Fruit fly (Drosophila melanogaster): ENCODE results near the gene Vps53.

Gene Vps53

dm6 chr2L:4363707-4364270, 22.1 kb downstream of the Vps53 start:
- TF ChIP-seq CTCF (optimal IDR thresholded peaks at IDR 0.05) (no peak), CG8478 (optimal IDR thresholded peaks at IDR 0.05) (no peak)

DNA sequence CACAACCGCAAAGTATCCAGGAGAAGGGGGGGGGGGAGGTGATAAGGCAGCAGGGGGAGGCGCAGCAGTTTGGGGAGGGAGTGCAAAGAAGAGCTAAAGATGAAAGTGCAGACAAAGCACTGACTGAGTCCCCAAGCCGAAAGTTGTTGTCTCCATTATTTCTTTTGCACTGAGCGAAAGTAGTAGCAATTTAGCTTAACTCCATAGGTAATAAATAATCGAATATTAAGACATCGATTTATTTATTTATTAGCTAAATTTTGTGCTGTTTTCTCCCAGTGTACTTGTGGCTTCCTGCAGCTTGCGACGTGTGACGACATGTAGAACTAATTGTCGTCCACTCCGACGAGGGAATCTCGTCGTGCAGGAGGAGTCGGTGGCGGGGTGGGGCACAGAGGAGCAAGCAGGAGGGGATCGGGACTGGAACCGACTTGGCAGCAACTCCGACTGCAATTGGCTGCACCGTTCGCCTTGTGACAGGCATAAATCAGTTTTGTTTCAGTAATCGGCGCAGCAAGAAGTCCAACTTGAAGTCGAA, 24.4 kb downstream of the Vps53 start, which contains the start of gene Traf4:
TSS of gene Traf4 (plus strand) at position 488 of the 538 bp plus-strand sequence.
- no peak for TF ChIP-seq CTCF (optimal IDR thresholded peaks at IDR 0.05)
- TF ChIP-seq CG8478 (optimal IDR thresholded peaks at IDR 0.05): no peak

- TF ChIP-seq CTCF (optimal IDR thresholded peaks at IDR 0.05) (no peak), CG8478 (optimal IDR thresholded peaks at IDR 0.05) (no peak)
Measured at dm6 chr2L:4360882-4361281, 25.0 kb downstream of the Vps53 start.

DNA sequence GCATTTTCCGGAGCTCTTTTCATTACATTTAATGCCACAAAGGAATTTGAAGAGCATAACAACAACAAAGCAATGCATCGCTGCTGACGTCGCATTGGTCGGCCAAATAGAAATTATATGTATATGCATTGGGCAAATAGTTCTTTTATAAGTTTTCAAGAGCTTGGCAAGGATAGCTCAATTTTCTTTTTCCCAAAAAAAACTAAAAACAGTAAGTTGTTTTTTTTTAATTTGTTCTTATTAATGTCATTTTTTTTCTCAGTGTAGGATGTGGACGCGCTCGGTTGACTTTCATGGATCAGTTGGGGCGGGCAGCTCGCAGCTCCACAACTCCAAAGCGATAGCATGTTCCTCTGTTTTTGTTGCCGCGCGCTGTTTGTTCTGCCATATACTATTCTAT, 26.7 kb downstream of the Vps53 start:
- TF ChIP-seq CG8478 (optimal IDR thresholded peaks at IDR 0.05): no peak
- no peak for TF ChIP-seq CTCF (optimal IDR thresholded peaks at IDR 0.05)

- no peak for TF ChIP-seq CTCF (optimal IDR thresholded peaks at IDR 0.05)
- TF ChIP-seq CG8478 (optimal IDR thresholded peaks at IDR 0.05): no peak
Measured at dm6 chr2L:4355066-4355465, 30.8 kb downstream of the Vps53 start.

DNA sequence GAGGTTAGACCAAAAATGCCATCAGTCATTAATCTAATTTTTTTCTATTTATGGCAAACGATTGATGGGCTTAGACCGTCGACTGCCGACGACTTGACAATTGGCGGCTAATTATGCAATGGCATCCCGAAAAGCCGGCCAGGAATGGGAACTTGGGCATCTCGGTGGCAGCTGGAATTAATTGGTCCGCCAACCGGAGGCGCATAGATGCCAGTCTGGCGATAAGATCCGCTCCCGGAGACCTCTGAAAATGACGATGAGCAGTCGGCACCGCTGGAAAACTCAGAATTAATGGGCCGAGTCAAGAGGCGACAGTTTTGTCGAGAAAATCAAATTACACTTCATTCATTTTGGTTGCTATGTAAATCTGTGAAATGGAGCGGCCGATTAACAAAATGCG, 33.2 kb downstream of the Vps53 start, which contains the start of gene CG15429:
TSS of gene CG15429 (plus strand) at position 301 of the 400 bp plus-strand sequence.
- TF ChIP-seq CTCF (optimal IDR thresholded peaks at IDR 0.05) (no peak), CG8478 (optimal IDR thresholded peaks at IDR 0.05) (no peak)

DNA sequence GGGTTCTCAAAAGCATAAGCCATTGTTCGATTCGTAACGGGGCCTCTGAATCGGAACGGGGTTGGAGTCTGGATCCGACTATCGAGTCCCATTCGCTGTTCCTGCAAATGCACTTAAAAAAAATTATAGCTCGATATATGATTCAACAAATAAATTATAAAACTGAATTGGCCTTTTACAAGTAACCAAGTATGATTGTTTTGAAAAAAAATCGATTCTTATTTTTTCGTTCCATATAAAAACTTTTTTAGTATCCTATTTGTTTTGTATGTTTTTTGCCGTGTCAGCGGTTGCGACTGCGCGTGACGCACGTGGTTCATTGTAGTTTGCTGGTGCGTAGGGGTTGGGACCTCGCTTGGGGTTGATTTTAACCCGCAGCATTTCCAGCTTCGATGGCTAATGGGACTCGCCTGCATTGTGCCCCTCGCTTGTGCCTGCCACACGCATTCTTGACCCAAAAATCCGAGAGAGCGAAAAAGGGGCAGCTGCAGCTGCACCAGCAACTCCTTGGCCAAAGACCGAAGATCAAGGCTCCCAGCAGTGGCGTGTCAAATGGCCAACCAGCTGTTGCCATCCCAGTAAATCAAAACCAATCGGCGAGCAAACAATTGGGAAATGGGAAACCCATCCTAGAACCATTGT, 35.1 kb downstream of the Vps53 start:
- TF ChIP-seq CTCF (optimal IDR thresholded peaks at IDR 0.05) (no peak), CG8478 (optimal IDR thresholded peaks at IDR 0.05) (no peak)

- TF ChIP-seq CG8478 (optimal IDR thresholded peaks at IDR 0.05) (no peak), CTCF (optimal IDR thresholded peaks at IDR 0.05) (no peak)
Measured at dm6 chr2L:4349677-4350076, 36.2 kb downstream of the Vps53 start.

dm6 chr2L:4348545-4348944, 37.3 kb downstream of the Vps53 start:
- no peak for TF ChIP-seq CG8478 (optimal IDR thresholded peaks at IDR 0.05)
- TF ChIP-seq CTCF (optimal IDR thresholded peaks at IDR 0.05): no peak

DNA sequence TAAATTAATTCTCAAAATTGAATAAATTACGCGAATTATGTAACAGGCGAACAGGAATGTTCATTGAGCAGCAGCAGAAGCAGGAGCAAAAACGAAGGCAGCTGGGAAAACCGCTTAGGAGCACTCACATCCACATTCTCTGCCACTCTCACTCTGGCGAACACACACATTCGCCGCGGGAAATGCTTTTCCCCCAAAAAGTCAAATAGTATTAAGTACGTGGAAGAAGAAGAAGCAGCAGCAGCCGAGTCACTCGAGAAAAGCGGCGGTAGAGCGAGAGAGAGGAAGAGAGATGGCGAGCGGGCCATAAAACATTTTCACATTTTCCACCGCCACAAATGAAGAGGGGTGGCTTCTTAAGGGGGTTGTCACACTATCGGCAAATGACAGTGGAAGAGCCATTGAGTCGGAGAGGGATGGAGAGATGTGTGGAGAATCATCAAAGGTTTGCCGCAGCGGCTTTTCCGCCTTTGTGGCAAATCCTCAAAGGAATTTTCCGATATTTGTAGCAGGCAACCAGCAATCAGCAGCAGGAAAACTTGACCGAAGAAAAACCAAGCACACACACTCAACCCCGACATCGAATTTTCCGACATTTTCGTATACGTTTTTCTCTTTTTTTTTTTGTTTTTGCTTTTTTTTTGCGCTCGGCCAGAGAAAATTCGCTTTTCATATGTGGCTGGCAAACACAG, 39.1 kb downstream of the Vps53 start:
- TF ChIP-seq CG8478 (optimal IDR thresholded peaks at IDR 0.05) (no peak), CTCF (optimal IDR thresholded peaks at IDR 0.05) (no peak)

dm6 chr2L:4345569-4346131, 40.2 kb downstream of the Vps53 start:
- TF ChIP-seq CG8478 (optimal IDR thresholded peaks at IDR 0.05): no peak
- peak; percentile 87 to 95 for TF ChIP-seq CTCF (optimal IDR thresholded peaks at IDR 0.05)

dm6 chr2L:4339780-4340694, 45.8 kb downstream of the Vps53 start:
- TF ChIP-seq CTCF (optimal IDR thresholded peaks at IDR 0.05) (no peak), CG8478 (optimal IDR thresholded peaks at IDR 0.05) (no peak)

DNA sequence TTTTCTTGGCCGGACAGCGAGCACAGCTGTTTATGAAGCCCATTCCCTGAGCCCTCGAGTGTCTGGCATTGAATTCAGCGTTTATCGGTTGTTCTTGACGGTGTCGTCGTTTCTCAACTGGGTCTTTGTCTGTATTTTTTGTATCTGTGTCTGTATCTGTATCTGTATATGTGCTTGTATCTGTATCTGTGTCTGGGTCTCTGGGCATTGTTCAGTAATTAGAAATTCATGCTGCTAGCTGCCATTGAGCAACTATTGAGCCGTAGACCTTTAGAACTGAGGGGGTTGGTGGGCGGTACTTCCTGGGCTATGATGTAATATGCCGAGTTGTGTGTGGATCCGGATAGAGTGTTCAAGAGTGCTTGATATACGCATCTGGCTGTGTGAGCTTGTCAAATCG, 49.9 kb downstream of the Vps53 start:
- TF ChIP-seq CTCF (optimal IDR thresholded peaks at IDR 0.05) (no peak), CG8478 (optimal IDR thresholded peaks at IDR 0.05) (no peak)

dm6 chr2L:4334971-4335436, 50.9 kb downstream of the Vps53 start:
- no peak for TF ChIP-seq CTCF (optimal IDR thresholded peaks at IDR 0.05)
- TF ChIP-seq CG8478 (optimal IDR thresholded peaks at IDR 0.05): no peak
